Fruit fly (Drosophila melanogaster): ENCODE data around the gene CG15468.

Gene CG15468

DNA sequence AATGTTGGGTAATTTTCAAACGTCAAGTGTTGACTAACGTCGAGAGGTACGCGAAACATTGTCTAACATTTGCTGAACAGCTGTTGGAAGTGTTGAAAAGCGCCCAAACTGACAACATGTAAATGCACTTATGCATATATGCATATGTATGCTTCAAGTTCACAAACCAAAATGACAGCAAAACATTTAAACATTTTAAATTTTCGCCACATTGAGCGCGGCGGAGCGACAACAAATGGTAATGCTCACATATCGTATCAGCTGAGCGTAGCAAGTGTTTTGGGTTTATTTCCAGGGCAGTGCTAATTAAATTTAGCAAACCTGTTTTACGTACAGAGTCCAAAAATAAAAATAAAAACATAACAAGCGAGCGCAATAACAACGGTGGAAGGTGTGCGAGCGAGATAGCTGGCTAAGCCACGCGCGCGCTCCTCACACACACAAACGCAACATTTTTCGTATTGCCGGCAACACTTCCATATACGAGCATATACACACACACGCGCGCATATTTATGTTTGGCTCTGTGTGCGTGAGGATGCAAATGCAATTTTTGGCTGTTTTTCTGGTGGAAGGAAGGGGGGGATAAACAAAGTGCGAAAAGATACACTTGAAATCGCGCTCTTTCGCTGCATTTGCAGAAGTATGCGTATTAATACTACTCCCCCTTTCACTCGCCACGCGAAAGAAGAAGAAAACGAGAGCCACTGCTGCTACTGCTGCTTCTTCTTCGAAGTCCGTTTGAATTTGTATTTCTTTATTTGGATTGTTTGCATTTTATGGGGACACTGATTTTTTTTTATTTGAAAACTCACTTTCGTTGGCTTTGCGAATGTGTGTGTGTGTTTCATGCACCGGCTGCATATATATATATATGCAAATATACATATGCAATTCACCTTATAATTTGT lies 30.6 kb downstream of the CG15468 start (continued):
- TF ChIP-seq D (optimal IDR thresholded peaks at IDR 0.05) (no peak), D (GFP tag; optimal IDR thresholded peaks at IDR 0.05) (peak; percentile 47), CG6689 (GFP tag; IDR thresholded peaks at IDR 0.05) (no peak), PHDP (tag; optimal IDR thresholded peaks at IDR 0.05) (peak; percentile 38), CG18476 (GFP tag; optimal IDR thresholded peaks at IDR 0.05) (peak; percentile 25), CG15011 (GFP tag; optimal IDR thresholded peaks at IDR 0.05) (no peak), Optix (GFP tag; IDR thresholded peaks at IDR 0.05) (no peak), CG7786 (GFP tag; optimal IDR thresholded peaks at IDR 0.05) (peak; percentile 56), Lim3 (GFP tag; IDR thresholded peaks at IDR 0.05) (no peak), Med (GFP tag) (peak; percentile 95), CG1832 (GFP tag; optimal IDR thresholded peaks at IDR 0.05) (peak; percentile 55), CG32772 (GFP tag; IDR thresholded peaks at IDR 0.05) (no peak), MESR4 (GFP tag; optimal IDR thresholded peaks at IDR 0.05) (peak; percentile 22), tin (GFP tag; optimal IDR thresholded peaks at IDR 0.05) (peak; percentile 29), CG4707 (GFP tag; optimal IDR thresholded peaks at IDR 0.05) (peak; percentile 36), CG13894 (tag; optimal IDR thresholded peaks at IDR 0.05) (no peak), CG3838 (GFP tag; optimal IDR thresholded peaks at IDR 0.05) (no peak), CG31224 (GFP tag; IDR thresholded peaks at IDR 0.05) (no peak), bsh (GFP tag; optimal IDR thresholded peaks at IDR 0.05) (peak in 1 of 2 experiments; percentile 20), HLH4C (GFP tag; IDR thresholded peaks at IDR 0.05; ENCODE audit: partially characterized antibody) (no peak), CG33213 (GFP tag; optimal IDR thresholded peaks at IDR 0.05) (peak; percentile 74), CG12236 (GFP tag; optimal IDR thresholded peaks at IDR 0.05) (no peak), CG9437 (GFP tag; optimal IDR thresholded peaks at IDR 0.05) (peak; percentile 52), CG8944 (GFP tag; optimal IDR thresholded peaks at IDR 0.05) (peak; percentile 14), maf-S (GFP tag; optimal IDR thresholded peaks at IDR 0.05) (peak; percentile 36), dmrt11E (tag; optimal IDR thresholded peaks at IDR 0.05) (peak; percentile 36), HLHmδ (GFP tag; optimal IDR thresholded peaks at IDR 0.05) (peak; percentile 19), CG13424 (tag; optimal IDR thresholded peaks at IDR 0.05) (peak; percentile 8), sisA (GFP tag; IDR thresholded peaks at IDR 0.05) (no peak), CG7839 (tag; optimal IDR thresholded peaks at IDR 0.05) (peak; percentile 19), CG12155 (GFP tag; optimal IDR thresholded peaks at IDR 0.05) (peak; percentile 16), ERR (GFP tag; optimal IDR thresholded peaks at IDR 0.05) (peak; percentile 9), CG5953 (GFP tag; IDR thresholded peaks at IDR 0.05) (no peak), Dip3 (GFP tag; optimal IDR thresholded peaks at IDR 0.05) (peak; percentile 31), Max (GFP tag; optimal IDR thresholded peaks at IDR 0.05) (peak; percentile 60), zfh2 (GFP tag; optimal IDR thresholded peaks at IDR 0.05) (peak; percentile 51), pzg (GFP tag; optimal IDR thresholded peaks at IDR 0.05) (peak; percentile 41), chif (GFP tag; optimal IDR thresholded peaks at IDR 0.05) (peak; percentile 12 to 61), CG3281 (GFP tag; optimal IDR thresholded peaks at IDR 0.05) (peak; percentile 46), D19A (tag; optimal IDR thresholded peaks at IDR 0.05) (peak; percentile 33), Sin3A (optimal IDR thresholded peaks at IDR 0.05) (peak; percentile 29), Six4 (GFP tag; optimal IDR thresholded peaks at IDR 0.05) (peak; percentile 51), CG7987 (GFP tag; optimal IDR thresholded peaks at IDR 0.05) (peak; percentile 32), knrl (GFP tag; IDR thresholded peaks at IDR 0.05; ENCODE audit: partially characterized antibody) (no peak), CG9215 (GFP tag; IDR thresholded peaks at IDR 0.05) (no peak), pho (GFP tag; optimal IDR thresholded peaks at IDR 0.05) (peak; percentile 9), dmrt99B (tag; optimal IDR thresholded peaks at IDR 0.05) (peak; percentile 43), CG9727 (GFP tag; optimal IDR thresholded peaks at IDR 0.05) (peak; percentile 53), Dp (GFP tag; optimal IDR thresholded peaks at IDR 0.05) (peak; percentile 70)

Measured in whole organism, embryonic.